Fruit fly (Drosophila melanogaster) whole organism, prepupa: ENCODE results near the gene Ubc84D.

Experiments used
- Blimp-1 ChIP-seq: fragments of 200-800 bp; sonication (Bioruptor generic); optimal IDR thresholded peaks from 3 replicates; lab custom pipeline; 2017; ENCODE audit warnings: missing biosample characterization, missing genetic modification characterization, mild to moderate bottlenecking, moderate library complexity, missing genetic modification reagents
- CG10631 ChIP-seq: fragments of 200-800 bp; sonication (Bioruptor generic); optimal IDR thresholded peaks from 2 replicates; lab custom pipeline; 2016; ENCODE audit warnings: missing biosample characterization, missing genetic modification characterization
- CG11294 ChIP-seq: fragments of 200-800 bp; sonication (Bioruptor generic); IDR thresholded peaks from 2 replicates; pipeline ENCODE4 v1.3.6; 2022; ENCODE audit warnings: missing biosample characterization, missing genetic modification characterization
- CG11762 ChIP-seq: fragments of 200-800 bp; sonication (Bioruptor generic); optimal IDR thresholded peaks from 3 replicates; lab custom pipeline; 2016; ENCODE audit warnings: missing biosample characterization, missing genetic modification characterization; ENCODE audit not compliant: insufficient read depth
- CG11902 ChIP-seq: fragments of 200-800 bp; sonication (Bioruptor generic); optimal IDR thresholded peaks from 3 replicates; lab custom pipeline; 2016; ENCODE audit warnings: missing biosample characterization, missing genetic modification characterization
- CG15336 ChIP-seq: fragments of 200-800 bp; sonication (Bioruptor generic); IDR thresholded peaks from 2 replicates; pipeline ENCODE4 v1.3.6; 2022; ENCODE audit warnings: missing biosample characterization, missing genetic modification characterization
- CG3032 ChIP-seq: fragments of 200-800 bp; optimal IDR thresholded peaks from 2 replicates; lab custom pipeline; 2019; ENCODE audit warnings: missing biosample characterization, mild to moderate bottlenecking, missing genetic modification characterization, moderate library complexity
- CG31627 ChIP-seq: fragments of 200-800 bp; sonication (Bioruptor generic); optimal IDR thresholded peaks from 3 replicates; lab custom pipeline; 2016; ENCODE audit warnings: missing biosample characterization, missing genetic modification characterization
- CG32006 ChIP-seq: fragments of 200-800 bp; sonication (Bioruptor generic); optimal IDR thresholded peaks from 3 replicates; lab custom pipeline; 2017; ENCODE audit warnings: missing biosample characterization, mild to moderate bottlenecking, missing genetic modification characterization
- CG34406 ChIP-seq: fragments of 200-800 bp; sonication (Bioruptor generic); optimal IDR thresholded peaks from 3 replicates; lab custom pipeline; 2016; ENCODE audit warnings: missing biosample characterization, missing genetic modification characterization
- CG3919 ChIP-seq: fragments of 200-800 bp; sonication (Bioruptor generic); optimal IDR thresholded peaks from 3 replicates; lab custom pipeline; 2016; ENCODE audit warnings: missing biosample characterization, missing genetic modification characterization
- CG4318 ChIP-seq: fragments of 200-800 bp; sonication (Bioruptor generic); optimal IDR thresholded peaks from 3 replicates; lab custom pipeline; 2017; ENCODE audit warnings: missing biosample characterization, mild to moderate bottlenecking, missing genetic modification characterization
- CG6276 ChIP-seq: fragments of 200-800 bp; sonication (Bioruptor generic); optimal IDR thresholded peaks from 2 replicates; lab custom pipeline; 2017; ENCODE audit warnings: missing biosample characterization, mild to moderate bottlenecking, missing genetic modification characterization
- CG6808 ChIP-seq: fragments of 200-800 bp; sonication (Bioruptor generic); optimal IDR thresholded peaks from 3 replicates; lab custom pipeline; 2017; ENCODE audit warnings: missing biosample characterization, missing genetic modification characterization, mild to moderate bottlenecking, moderate library complexity, missing genetic modification reagents
- CG8119 ChIP-seq: fragments of 200-800 bp; sonication (Bioruptor generic); IDR thresholded peaks from 3 replicates; pipeline ENCODE4 v1.3.6; 2022; ENCODE audit warnings: missing biosample characterization, missing genetic modification characterization
- CG8319 ChIP-seq: fragments of 200-800 bp; sonication (Bioruptor generic); optimal IDR thresholded peaks from 3 replicates; lab custom pipeline; 2016; ENCODE audit warnings: missing biosample characterization, missing genetic modification characterization
- CG8632 ChIP-seq: fragments of 200-800 bp; sonication (Bioruptor generic); optimal IDR thresholded peaks from 3 replicates; lab custom pipeline; 2016; ENCODE audit warnings: missing biosample characterization, missing genetic modification characterization
- CG9139 ChIP-seq: fragments of 200-800 bp; sonication (Bioruptor generic); optimal IDR thresholded peaks from 3 replicates; lab custom pipeline; 2017; ENCODE audit warnings: missing biosample characterization, mild to moderate bottlenecking, missing genetic modification characterization
- Eip75B ChIP-seq: fragments of 200-800 bp; sonication (Bioruptor generic); optimal IDR thresholded peaks from 3 replicates; lab custom pipeline; 2016; ENCODE audit warnings: missing biosample characterization, missing genetic modification characterization
- Eip78C ChIP-seq: fragments of 200-800 bp; sonication (Bioruptor generic); peaks from one replicate; lab custom pipeline; 2016; ENCODE audit warnings: missing biosample characterization, missing genetic modification characterization
- Eip93F ChIP-seq: fragments of 200-800 bp; sonication (Bioruptor generic); optimal IDR thresholded peaks from 2 replicates; lab custom pipeline; 2016; ENCODE audit warnings: missing biosample characterization, mild to moderate bottlenecking, missing genetic modification characterization
- Ets21C ChIP-seq: fragments of 200-800 bp; sonication (Bioruptor generic); optimal IDR thresholded peaks from 3 replicates; lab custom pipeline; 2016; ENCODE audit warnings: missing biosample characterization, missing genetic modification characterization
- Ets96B ChIP-seq: fragments of 200-800 bp; optimal IDR thresholded peaks from 2 replicates; lab custom pipeline; 2019; ENCODE audit warnings: missing biosample characterization, mild to moderate bottlenecking, missing genetic modification characterization, moderate library complexity
- Hr38 ChIP-seq: sonication (Bioruptor generic); optimal IDR thresholded peaks from 2 replicates; lab custom pipeline; 2016; ENCODE audit warnings: missing biosample characterization, missing genetic modification characterization
- Hr39 ChIP-seq: fragments of 200-800 bp; sonication (Bioruptor generic); optimal IDR thresholded peaks from 2 replicates; lab custom pipeline; 2016; ENCODE audit warnings: missing biosample characterization, missing genetic modification characterization
- Hr4 ChIP-seq: fragments of 200-800 bp; sonication (Bioruptor generic); optimal IDR thresholded peaks from 3 replicates; lab custom pipeline; 2016; ENCODE audit warnings: missing biosample characterization, missing genetic modification characterization
- OdsH ChIP-seq: fragments of 200-800 bp; sonication (Bioruptor generic); optimal IDR thresholded peaks from 3 replicates; lab custom pipeline; 2016; ENCODE audit warnings: missing biosample characterization, missing genetic modification characterization
- Smox ChIP-seq: fragments of 200-800 bp; sonication (Bioruptor generic); optimal IDR thresholded peaks from 3 replicates; lab custom pipeline; 2016; ENCODE audit warnings: missing biosample characterization, missing genetic modification characterization
- Sox102F ChIP-seq: fragments of 200-800 bp; sonication (Bioruptor generic); optimal IDR thresholded peaks from 2 replicates; lab custom pipeline; 2016; ENCODE audit warnings: missing biosample characterization, mild to moderate bottlenecking, missing genetic modification characterization
- Sox14 ChIP-seq: fragments of 200-800 bp; sonication (Bioruptor generic); optimal IDR thresholded peaks from 3 replicates; lab custom pipeline; 2016; ENCODE audit warnings: missing biosample characterization, missing genetic modification characterization
- Sox15 ChIP-seq: fragments of 200-800 bp; sonication (Bioruptor generic); optimal IDR thresholded peaks from 3 replicates; lab custom pipeline; 2016; ENCODE audit warnings: missing biosample characterization, missing genetic modification characterization
- achi ChIP-seq: fragments of 200-800 bp; sonication (Bioruptor generic); optimal IDR thresholded peaks from 3 replicates; lab custom pipeline; 2016; ENCODE audit warnings: missing biosample characterization, missing genetic modification characterization
- acj6 ChIP-seq: fragments of 200-800 bp; sonication (Bioruptor generic); optimal IDR thresholded peaks from 3 replicates; lab custom pipeline; 2016; ENCODE audit warnings: missing biosample characterization, missing genetic modification characterization
- cyc ChIP-seq: fragments of 200-800 bp; sonication (Bioruptor generic); optimal IDR thresholded peaks from 3 replicates; lab custom pipeline; 2016; ENCODE audit warnings: missing biosample characterization, missing genetic modification characterization
- dac ChIP-seq: fragments of 200-800 bp; sonication (Bioruptor generic); optimal IDR thresholded peaks from 2 replicates; lab custom pipeline; 2017; ENCODE audit warnings: missing biosample characterization, mild to moderate bottlenecking, missing genetic modification characterization
- dsx ChIP-seq: fragments of 200-800 bp; optimal IDR thresholded peaks from 3 replicates; lab custom pipeline; 2019; ENCODE audit warnings: missing biosample characterization, mild to moderate bottlenecking, missing genetic modification characterization, moderate library complexity; ENCODE audit not compliant: poor library complexity, severe bottlenecking
- esn ChIP-seq: fragments of 200-800 bp; sonication (Bioruptor generic); optimal IDR thresholded peaks from 2 replicates; lab custom pipeline; 2016; ENCODE audit warnings: missing biosample characterization, mild to moderate bottlenecking, missing genetic modification characterization, moderate library complexity
- fd85E ChIP-seq: fragments of 200-800 bp; sonication (Bioruptor generic); optimal IDR thresholded peaks from 3 replicates; lab custom pipeline; 2016; ENCODE audit warnings: missing biosample characterization, missing genetic modification characterization
- fkh ChIP-seq: fragments of 200-800 bp; sonication (Bioruptor generic); optimal IDR thresholded peaks from 3 replicates; lab custom pipeline; 2017; ENCODE audit warnings: missing biosample characterization, mild to moderate bottlenecking, missing genetic modification characterization, moderate library complexity
- net ChIP-seq: fragments of 200-800 bp; sonication (Bioruptor generic); optimal IDR thresholded peaks from 3 replicates; lab custom pipeline; 2016; ENCODE audit warnings: missing biosample characterization, missing genetic modification characterization
- pdm3 ChIP-seq: fragments of 200-800 bp; sonication (Bioruptor generic); optimal IDR thresholded peaks from 3 replicates; lab custom pipeline; 2016; ENCODE audit warnings: missing biosample characterization, missing genetic modification characterization
- salr ChIP-seq, 2 experiments: fragments of 200-800 bp; sonication (Bioruptor generic); optimal IDR thresholded peaks; 3 replicates each; lab custom pipeline; 2016 to 2018; ENCODE audit warnings: missing biosample characterization in 2 of 2, missing genetic modification characterization in 2 of 2, mild to moderate bottlenecking in 1 of 2
- spab ChIP-seq: fragments of 200-800 bp; sonication (Bioruptor generic); optimal IDR thresholded peaks from 2 replicates; lab custom pipeline; 2017; ENCODE audit warnings: missing biosample characterization, mild to moderate bottlenecking, missing genetic modification characterization, missing genetic modification reagents
- ss ChIP-seq, 2 experiments: fragments of 200-800 bp; sonication (Bioruptor generic); optimal IDR thresholded peaks; 2 replicates in 1 of 2; 3 replicates in 1 of 2; lab custom pipeline; 2017 to 2018; ENCODE audit warnings: mild to moderate bottlenecking in 2 of 2, missing biosample characterization in 2 of 2, missing genetic modification characterization in 2 of 2, moderate library complexity in 1 of 2
- svp ChIP-seq: fragments of 200-800 bp; sonication (Bioruptor generic); peaks from one replicate; lab custom pipeline; 2016; ENCODE audit warnings: missing biosample characterization, missing genetic modification characterization
- topi ChIP-seq: fragments of 200-800 bp; sonication (Bioruptor generic); optimal IDR thresholded peaks from 3 replicates; lab custom pipeline; 2016; ENCODE audit warnings: missing biosample characterization, missing genetic modification characterization
- vri ChIP-seq: fragments of 200-800 bp; sonication (Bioruptor generic); optimal IDR thresholded peaks from 3 replicates; lab custom pipeline; 2016; ENCODE audit warnings: missing biosample characterization, mild to moderate bottlenecking, missing genetic modification characterization

Ubc84D gene

dm6 chr3R:7474616-7475120 lies 44.6 kb downstream of the Ubc84D start (continued):
- peak; percentile 36 for TF ChIP-seq CG11294
- TF ChIP-seq acj6 (GFP tag; lab: Kevin White, UChicago), result no peak
- TF ChIP-seq Sox15 (GFP tag; lab: Kevin White, UChicago), result no peak
- peak; percentile 50 for TF ChIP-seq Smox (GFP tag; lab: Kevin White, UChicago)
- TF ChIP-seq Ets96B (tag; lab: Kevin White, UChicago), result peak; percentile 20
- TF ChIP-seq CG4318 (GFP tag; lab: Kevin White, UChicago), result no peak
- TF ChIP-seq CG34406, result peak; percentile 43
- TF ChIP-seq CG6276 (GFP tag; lab: Kevin White, UChicago), result no peak
- peak; percentile 4 for TF ChIP-seq cyc (GFP tag; lab: Kevin White, UChicago)
- TF ChIP-seq OdsH, result peak; percentile 20
- peak; percentile 48 for TF ChIP-seq achi
- no peak for TF ChIP-seq fkh (GFP tag; lab: Kevin White, UChicago)
- TF ChIP-seq Eip78C, result peak; percentile 56
- peak; percentile 75 for TF ChIP-seq CG9139
- TF ChIP-seq CG8632 (GFP tag; lab: Kevin White, UChicago), result no peak
- TF ChIP-seq CG11902 (GFP tag; lab: Kevin White, UChicago), result no peak
- peak; percentile 78 for TF ChIP-seq CG6808
- peak; percentile 14 for TF ChIP-seq Hr4 (GFP tag; lab: Kevin White, UChicago)
- TF ChIP-seq CG3032, result peak; percentile 48
- peak; percentile 63 for TF ChIP-seq Eip75B (GFP tag; lab: Kevin White, UChicago)
- peak; percentile 46 for TF ChIP-seq Eip93F (GFP tag; lab: Kevin White, UChicago)
- TF ChIP-seq net (GFP tag; lab: Kevin White, UChicago), result peak; percentile 40
- no peak for TF ChIP-seq CG11762 (GFP tag; lab: Kevin White, UChicago)
- peak; percentile 81 to 87 for TF ChIP-seq ss (GFP tag; optimal IDR thresholded peaks at IDR 0.05; lab: Kevin White, UChicago)
- peak; percentile 55; the same call in 1 of the 2 replicates for TF ChIP-seq CG15336
- TF ChIP-seq Ets21C (GFP tag; lab: Kevin White, UChicago), result no peak
- TF ChIP-seq Blimp-1 (GFP tag; lab: Kevin White, UChicago), result peak; percentile 39
- peak; percentile 7 for TF ChIP-seq pdm3 (GFP tag; lab: Kevin White, UChicago)
- peak; percentile 51 for TF ChIP-seq Sox14 (GFP tag; lab: Kevin White, UChicago)
- TF ChIP-seq topi (GFP tag; lab: Kevin White, UChicago), result peak; percentile 50
- peak; percentile 16 for TF ChIP-seq Hr39 (GFP tag; lab: Kevin White, UChicago)
- no peak for TF ChIP-seq CG10631 (GFP tag; lab: Kevin White, UChicago)
- TF ChIP-seq salr (GFP tag; optimal IDR thresholded peaks at IDR 0.05; lab: Kevin White, UChicago), result peak in 1 of 2 experiments; percentile 65
- peak; percentile 13 for TF ChIP-seq CG32006 (GFP tag; lab: Kevin White, UChicago)
- no peak for TF ChIP-seq dac
- TF ChIP-seq esn (GFP tag; lab: Kevin White, UChicago), result peak; percentile 59
- no peak for TF ChIP-seq Hr38 (GFP tag; lab: Kevin White, UChicago)
- peak; percentile 70 for TF ChIP-seq fd85E (GFP tag; lab: Kevin White, UChicago)
- TF ChIP-seq vri (GFP tag; lab: Kevin White, UChicago), result peak; percentile 90
- no peak for TF ChIP-seq CG8319 (GFP tag; lab: Kevin White, UChicago)
- peak; percentile 96 for TF ChIP-seq svp (GFP tag; lab: Kevin White, UChicago)

dm6 chr3R:7473767-7474254 lies 45.4 kb downstream of the Ubc84D start, which contains the start of gene CG1142:
Gene CG1142 (minus strand): TSS chr3R:7473781.
- TF ChIP-seq Smox (GFP tag; lab: Kevin White, UChicago) (peak; percentile 97), Hr4 (GFP tag; lab: Kevin White, UChicago) (peak; percentile 96), Eip93F (GFP tag; lab: Kevin White, UChicago) (peak; percentile 75), CG3919 (GFP tag; lab: Kevin White, UChicago) (peak; percentile 98), Sox102F (GFP tag; lab: Kevin White, UChicago) (peak; percentile 94), Ets96B (tag; lab: Kevin White, UChicago) (peak; percentile 99), CG11294 (peak; percentile 97), achi (peak; percentile 96), CG8119 (GFP tag; lab: Robert Waterston, UW) (peak; percentile 99), OdsH (peak; percentile 97), dac (peak; percentile 81), acj6 (GFP tag; lab: Kevin White, UChicago) (peak; percentile 97), CG11762 (GFP tag; lab: Kevin White, UChicago) (peak; percentile 96), spab (GFP tag; lab: Kevin White, UChicago) (peak; percentile 95), CG6808 (peak; percentile 93), CG10631 (GFP tag; lab: Kevin White, UChicago) (peak; percentile 97), CG4318 (GFP tag; lab: Kevin White, UChicago) (peak; percentile 91), ss (GFP tag; optimal IDR thresholded peaks at IDR 0.05; lab: Kevin White, UChicago) (peak; percentile 92 to 97), CG31627 (GFP tag; lab: Kevin White, UChicago) (peak; percentile 97), CG15336 (peak; percentile 98), svp (GFP tag; lab: Kevin White, UChicago) (peak; percentile 99), dsx (GFP tag; lab: Kevin White, UChicago) (peak; percentile 98), Eip75B (GFP tag; lab: Kevin White, UChicago) (peak; percentile 97), pdm3 (GFP tag; lab: Kevin White, UChicago) (peak; percentile 97), CG9139 (peak; percentile 96)
